Worm (Caenorhabditis elegans): Measurements from ENCODE around the gene lit-1.

DNA sequence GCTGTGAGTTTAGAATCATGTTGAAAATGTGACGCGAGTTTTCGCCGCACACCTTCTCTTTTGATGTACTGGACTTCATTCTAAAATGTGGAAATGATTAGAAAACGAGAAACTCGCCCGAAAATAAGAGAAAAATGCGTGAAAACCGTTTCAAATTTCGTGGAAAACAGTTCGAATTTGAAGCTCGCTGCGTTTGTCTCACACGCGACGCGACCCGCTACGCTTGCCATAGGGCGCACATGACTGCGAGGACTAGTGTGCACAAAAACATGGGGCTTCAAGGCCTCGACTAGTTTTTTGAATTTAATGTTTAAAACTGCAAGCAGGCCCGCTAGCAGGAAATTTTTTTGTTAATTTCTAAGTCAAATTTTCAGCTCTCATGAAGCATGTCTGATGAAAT, 69.4 kb downstream of the lit-1 start, which contains the start of the genes cyk-4 and pdr-1:
- TF ChIP-seq dao-5 (tag; optimal IDR thresholded peaks at IDR 0.05) (no peak), W03F9.2 (tag; optimal IDR thresholded peaks at IDR 0.05) (no peak), him-1 (tag; optimal IDR thresholded peaks at IDR 0.05) (no peak)

Measured in whole organism, L4/young adult.